Worm (Caenorhabditis elegans) whole organism, young adult: Measurements from ENCODE around the gene srw-102.

Experiments used
- F33H1.4 ChIP-seq: fragments of 200-800 bp; sonication (Bioruptor generic); IDR thresholded peaks from 2 replicates; pipeline ENCODE4 v1.3.6; 2022; ENCODE audit warnings: missing genetic modification reagents, missing genetic modification characterization, missing compliant biosample characterization
- F49E8.2 ChIP-seq: sonication (generic microtip); optimal IDR thresholded peaks from 3 replicates; lab custom pipeline; 2017; ENCODE audit warnings: missing genetic modification characterization, mild to moderate bottlenecking, missing compliant biosample characterization, antibody characterized with exemption, moderate library complexity; ENCODE audit not compliant: insufficient read depth
- F55B11.4 ChIP-seq: sonication (generic microtip); optimal IDR thresholded peaks from 2 replicates; lab custom pipeline; 2016; ENCODE audit warnings: missing compliant biosample characterization, missing genetic modification characterization, borderline replicate concordance; ENCODE audit not compliant: insufficient read depth
- aptf-2 ChIP-seq: fragments of 200-800 bp; sonication (Bioruptor generic); conservative IDR thresholded peaks from 2 replicates; pipeline ENCODE4 v1.3.6; 2022; ENCODE audit warnings: missing genetic modification reagents, missing genetic modification characterization, missing compliant biosample characterization
- ceh-100 ChIP-seq: fragments of 200-800 bp; sonication (Bioruptor generic); IDR thresholded peaks from 2 replicates; pipeline ENCODE4 v1.3.6; 2022; ENCODE audit warnings: missing genetic modification reagents, missing genetic modification characterization, missing compliant biosample characterization
- gei-17 ChIP-seq: fragments of 200-800 bp; sonication (Bioruptor generic); optimal IDR thresholded peaks from 2 replicates; lab custom pipeline; 2018; ENCODE audit warnings: mild to moderate bottlenecking, missing genetic modification characterization, missing compliant biosample characterization
- madf-3 ChIP-seq: fragments of 200-800 bp; sonication (Bioruptor generic); IDR thresholded peaks from 2 replicates; pipeline ENCODE4 v1.3.6; 2022; ENCODE audit warnings: missing genetic modification reagents, missing genetic modification characterization, missing compliant biosample characterization
- mes-4 ChIP-seq: sonication (generic microtip); optimal IDR thresholded peaks from 2 replicates; lab custom pipeline; 2016; ENCODE audit warnings: missing genotype, missing genetic modification characterization, missing compliant biosample characterization
- pbrm-1 ChIP-seq: fragments of 200-800 bp; sonication (Bioruptor generic); IDR thresholded peaks from 2 replicates; pipeline ENCODE4 v1.3.6; 2022; ENCODE audit warnings: missing genetic modification reagents, missing genetic modification characterization, missing compliant biosample characterization
- pha-4 ChIP-seq: fragments of 150-350 bp; sonication (generic microtip); optimal IDR thresholded peaks from 2 replicates; lab custom pipeline; 2014; ENCODE audit warnings: missing biosample characterization, missing genetic modification reagents, missing genetic modification characterization
- rec-8 ChIP-seq, 2 experiments: sonication (generic microtip); optimal IDR thresholded peaks; 2 replicates each; lab custom pipeline; 2016; ENCODE audit warnings: mild to moderate bottlenecking in 2 of 2, missing genetic modification characterization in 2 of 2, missing genetic modification reagents in 2 of 2, missing genotype in 2 of 2, missing biosample characterization in 1 of 2, missing compliant biosample characterization in 1 of 2, moderate library complexity in 1 of 2
- snpc-4 ChIP-seq, 5 experiments: fragments of 150-350 bp in 1 of 5; sonication (generic microtip) in 4 of 5; optimal IDR thresholded peaks; 2 replicates each; lab custom pipeline; 2014 to 2018; ENCODE audit warnings: missing genetic modification characterization in 5 of 5, missing biosample characterization in 3 of 5, antibody characterized with exemption in 2 of 5, mild to moderate bottlenecking in 2 of 5, missing compliant biosample characterization in 2 of 5, missing genotype in 2 of 5, moderate library complexity in 2 of 5, missing genetic modification reagents in 1 of 5
- unc-62 ChIP-seq: fragments of 150-350 bp; optimal IDR thresholded peaks from 2 replicates; lab custom pipeline; 2014; ENCODE audit warnings: missing biosample characterization, missing genetic modification reagents, missing genetic modification characterization

- TF ChIP-seq snpc-4 (GFP tag; optimal IDR thresholded peaks at IDR 0.05; lab: Kevin White, UChicago), result no peak
- TF ChIP-seq snpc-4 (tag; optimal IDR thresholded peaks at IDR 0.05; lab: Kevin White, UChicago), result no peak
- no peak for TF ChIP-seq mes-4
- TF ChIP-seq F49E8.2 (tag; lab: Kevin White, UChicago), result no peak
- TF ChIP-seq ceh-100 (GFP tag; lab: Robert Waterston, UW), result no peak
- TF ChIP-seq madf-3, result no peak
- no peak for TF ChIP-seq aptf-2 (GFP tag; lab: Robert Waterston, UW)
- TF ChIP-seq unc-62, result no peak
- no peak for TF ChIP-seq rec-8 (tag; optimal IDR thresholded peaks at IDR 0.05; lab: Kevin White, UChicago)
- TF ChIP-seq F55B11.4 (tag; lab: Kevin White, UChicago), result no peak
- TF ChIP-seq F33H1.4 (GFP tag; lab: Robert Waterston, UW), result no peak
- no peak for TF ChIP-seq gei-17 (GFP tag; lab: Kevin White, UChicago)
- TF ChIP-seq pbrm-1 (GFP tag; lab: Robert Waterston, UW), result no peak
- TF ChIP-seq pha-4 (tag; lab: Kevin White, UChicago), result no peak
These were observed 41.8 kb upstream of the srw-102 start, which contains the start of gene srw-98 for ce11 chrV:1678228-1678627.
